Worm (Caenorhabditis elegans) whole organism, L4 larva: Measurements from ENCODE around the gene C05B5.1.

Experiments used
- F10B5.3 ChIP-seq: sonication (generic microtip); optimal IDR thresholded peaks from 2 replicates; lab custom pipeline; 2016; ENCODE audit warnings: mild to moderate bottlenecking, missing genetic modification characterization, missing compliant biosample characterization
- F44E2.7 ChIP-seq: fragments of 200-800 bp; sonication (Bioruptor generic); IDR thresholded peaks from 2 replicates; pipeline ENCODE4 v2.1.2; 2022; ENCODE audit warnings: missing genetic modification characterization, missing compliant biosample characterization
- Y75B8A.6 ChIP-seq: fragments of 200-800 bp; sonication (Bioruptor generic); IDR thresholded peaks from 2 replicates; pipeline ENCODE4 v1.3.6; 2022; ENCODE audit warnings: missing genetic modification reagents, missing genetic modification characterization, missing compliant biosample characterization
- aha-1 ChIP-seq: fragments of 150-350 bp; peaks from one replicate; lab custom pipeline; 2014; ENCODE audit warnings: missing biosample characterization, missing genetic modification characterization
- aly-2 ChIP-seq: sonication (generic microtip); optimal IDR thresholded peaks from 2 replicates; lab custom pipeline; 2018; ENCODE audit warnings: missing biosample characterization, missing genetic modification characterization
- ama-1 ChIP-seq: fragments of 150-350 bp; optimal IDR thresholded peaks from 2 replicates; lab custom pipeline; 2014; ENCODE audit warnings: inconsistent platforms, mixed read lengths
- ceh-20 ChIP-seq: fragments of 200-800 bp; sonication (Bioruptor generic); IDR thresholded peaks from 2 replicates; pipeline ENCODE4 v1.3.6; 2022; ENCODE audit warnings: missing genetic modification reagents, missing genetic modification characterization, missing compliant biosample characterization
- ceh-44 ChIP-seq: fragments of 200-800 bp; sonication (Bioruptor generic); IDR thresholded peaks from 2 replicates; pipeline ENCODE4 v1.3.6; 2022; ENCODE audit warnings: missing genetic modification reagents, missing genetic modification characterization, missing compliant biosample characterization
- ceh-62 ChIP-seq: sonication (generic microtip); optimal IDR thresholded peaks from 2 replicates; lab custom pipeline; 2017; ENCODE audit warnings: missing biosample characterization, missing genetic modification characterization
- ceh-82 ChIP-seq: sonication (generic microtip); optimal IDR thresholded peaks from 2 replicates; lab custom pipeline; 2017; ENCODE audit warnings: missing biosample characterization, missing genetic modification characterization
- daf-12 ChIP-seq: fragments of 150-350 bp; optimal IDR thresholded peaks from 2 replicates; lab custom pipeline; 2014; ENCODE audit warnings: missing biosample characterization, missing genetic modification reagents, missing genetic modification characterization
- dmd-8 ChIP-seq: fragments of 200-800 bp; sonication (Bioruptor generic); IDR thresholded peaks from 2 replicates; pipeline ENCODE4 v1.3.6; 2022; ENCODE audit warnings: missing genetic modification characterization, missing compliant biosample characterization
- dpl-1 ChIP-seq: fragments of 150-350 bp; optimal IDR thresholded peaks from 2 replicates; lab custom pipeline; 2014; ENCODE audit warnings: missing biosample characterization, missing genetic modification reagents, missing genetic modification characterization
- egl-27 ChIP-seq: sonication (generic microtip); optimal IDR thresholded peaks from 3 replicates; lab custom pipeline; 2017; ENCODE audit warnings: missing biosample characterization, missing genetic modification reagents, missing genetic modification characterization
- fkh-10 ChIP-seq: fragments of 150-350 bp; optimal IDR thresholded peaks from 2 replicates; lab custom pipeline; 2014; ENCODE audit warnings: missing biosample characterization, missing genetic modification reagents, missing genetic modification characterization
- hif-1 ChIP-seq, 2 experiments: sonication (generic microtip); optimal IDR thresholded peaks; 2 replicates each; lab custom pipeline; 2016 to 2017; ENCODE audit warnings: missing compliant biosample characterization in 2 of 2, missing genetic modification characterization in 2 of 2, missing genetic modification reagents in 2 of 2, missing genotype in 2 of 2, mild to moderate bottlenecking in 1 of 2
- hlh-11 ChIP-seq: fragments of 200-800 bp; sonication (Bioruptor generic); optimal IDR thresholded peaks from 2 replicates; lab custom pipeline; 2018; ENCODE audit warnings: mild to moderate bottlenecking, missing genetic modification characterization, missing compliant biosample characterization
- hlh-30 ChIP-seq: sonication (generic microtip); optimal IDR thresholded peaks from 2 replicates; lab custom pipeline; 2017; ENCODE audit warnings: antibody characterized with exemption, mild to moderate bottlenecking, missing genetic modification characterization, missing compliant biosample characterization; ENCODE audit not compliant: insufficient read depth
- hmg-1.1 ChIP-seq: fragments of 200-800 bp; sonication (Bioruptor generic); IDR thresholded peaks from 2 replicates; pipeline ENCODE4 v1.3.6; 2022; ENCODE audit warnings: missing genetic modification reagents, missing genetic modification characterization, missing compliant biosample characterization
- lin-1 ChIP-seq: fragments of 200-800 bp; sonication (Bioruptor generic); IDR thresholded peaks from 2 replicates; pipeline ENCODE4 v1.3.6; 2022; ENCODE audit warnings: missing genetic modification reagents, missing genetic modification characterization, missing compliant biosample characterization
- lin-13 ChIP-seq: fragments of 150-350 bp; optimal IDR thresholded peaks from 2 replicates; lab custom pipeline; 2014; ENCODE audit warnings: missing biosample characterization, missing genetic modification reagents, missing genetic modification characterization
- lin-29 ChIP-seq: fragments of 200-800 bp; sonication (Bioruptor generic); IDR thresholded peaks from 2 replicates; pipeline ENCODE4 v1.3.6; 2022; ENCODE audit warnings: missing genetic modification reagents, missing genetic modification characterization, missing compliant biosample characterization
- lin-38 ChIP-seq: fragments of 200-800 bp; sonication (Bioruptor generic); IDR thresholded peaks from 2 replicates; pipeline ENCODE4 v1.3.6; 2022; ENCODE audit warnings: missing genetic modification reagents, missing genetic modification characterization, missing compliant biosample characterization
- lsy-2 ChIP-seq, 2 experiments: fragments of 150-350 bp in 1 of 2; sonication (generic microtip) in 1 of 2; optimal IDR thresholded peaks; 2 replicates each; lab custom pipeline; 2014 to 2017; ENCODE audit warnings: missing biosample characterization in 2 of 2, missing genetic modification characterization in 2 of 2
- mdl-1 ChIP-seq, 2 experiments: fragments of 150-350 bp in 1 of 2; sonication (generic microtip) in 1 of 2; optimal IDR thresholded peaks; 2 replicates each; lab custom pipeline; 2014 to 2017; ENCODE audit warnings: missing biosample characterization in 2 of 2, missing genetic modification characterization in 2 of 2
- nhr-25 ChIP-seq: sonication (generic microtip); optimal IDR thresholded peaks from 2 replicates; lab custom pipeline; 2017; ENCODE audit warnings: missing genetic modification characterization, mild to moderate bottlenecking, missing compliant biosample characterization, antibody characterized with exemption, moderate library complexity, borderline replicate concordance; ENCODE audit not compliant: insufficient read depth
- nhr-48 ChIP-seq: sonication (generic microtip); optimal IDR thresholded peaks from 2 replicates; lab custom pipeline; 2016; ENCODE audit warnings: mild to moderate bottlenecking, missing genetic modification characterization, missing compliant biosample characterization
- nhr-6 ChIP-seq: fragments of 150-350 bp; optimal IDR thresholded peaks from 2 replicates; lab custom pipeline; 2014; ENCODE audit warnings: missing biosample characterization, missing genetic modification characterization
- nhr-76 ChIP-seq: fragments of 150-350 bp; optimal IDR thresholded peaks from 2 replicates; lab custom pipeline; 2014; ENCODE audit warnings: missing biosample characterization, missing genetic modification characterization
- pqm-1 ChIP-seq: sonication (generic microtip); optimal IDR thresholded peaks from 2 replicates; lab custom pipeline; 2017; ENCODE audit warnings: missing biosample characterization, missing genetic modification characterization
- rbr-2 ChIP-seq: sonication (generic microtip); optimal IDR thresholded peaks from 2 replicates; lab custom pipeline; 2016; ENCODE audit warnings: missing genotype, missing genetic modification characterization, missing compliant biosample characterization
- sdz-12 ChIP-seq: fragments of 200-800 bp; sonication (Bioruptor generic); optimal IDR thresholded peaks from 2 replicates; lab custom pipeline; 2018; ENCODE audit warnings: mild to moderate bottlenecking, missing genetic modification characterization, missing compliant biosample characterization
- spr-1 ChIP-seq: sonication (generic microtip); optimal IDR thresholded peaks from 2 replicates; lab custom pipeline; 2016; ENCODE audit warnings: mild to moderate bottlenecking, missing genetic modification characterization, missing compliant biosample characterization
- tag-97 ChIP-seq: fragments of 200-800 bp; sonication (Bioruptor generic); IDR thresholded peaks from 2 replicates; pipeline ENCODE4 v1.3.6; 2022; ENCODE audit warnings: missing genetic modification characterization, missing compliant biosample characterization
- unc-130 ChIP-seq: sonication (generic microtip); optimal IDR thresholded peaks from 2 replicates; lab custom pipeline; 2016; ENCODE audit warnings: missing genetic modification reagents, missing genetic modification characterization, missing compliant biosample characterization
- unc-62 ChIP-seq, 3 experiments: fragments of 150-350 bp in 1 of 3; sonication (generic microtip); optimal IDR thresholded peaks in 2 of 3; peaks in 1 of 3; 1 replicate in 1 of 3; 2 replicates in 2 of 3; lab custom pipeline; 2014 to 2017; ENCODE audit warnings: missing biosample characterization in 3 of 3, missing genetic modification characterization in 3 of 3, missing genetic modification reagents in 3 of 3, missing genotype in 1 of 3
- vab-7 ChIP-seq: fragments of 200-800 bp; sonication (Bioruptor generic); IDR thresholded peaks from 2 replicates; pipeline ENCODE4 v1.3.6; 2022; ENCODE audit warnings: missing genetic modification reagents, missing genetic modification characterization, missing compliant biosample characterization
- zfp-3 ChIP-seq: fragments of 200-800 bp; sonication (Bioruptor generic); conservative IDR thresholded peaks from 2 replicates; pipeline ENCODE4 v1.3.6; 2022; ENCODE audit warnings: missing genetic modification reagents, missing genetic modification characterization, missing compliant biosample characterization
- zip-11 ChIP-seq: fragments of 200-800 bp; sonication (Bioruptor generic); IDR thresholded peaks from 2 replicates; pipeline ENCODE4 v1.3.6; 2022; ENCODE audit warnings: missing genetic modification characterization, missing compliant biosample characterization
- zip-2 ChIP-seq: fragments of 150-350 bp; optimal IDR thresholded peaks from 2 replicates; lab custom pipeline; 2014; ENCODE audit warnings: missing biosample characterization, missing genetic modification characterization

C05B5.1 gene

DNA sequence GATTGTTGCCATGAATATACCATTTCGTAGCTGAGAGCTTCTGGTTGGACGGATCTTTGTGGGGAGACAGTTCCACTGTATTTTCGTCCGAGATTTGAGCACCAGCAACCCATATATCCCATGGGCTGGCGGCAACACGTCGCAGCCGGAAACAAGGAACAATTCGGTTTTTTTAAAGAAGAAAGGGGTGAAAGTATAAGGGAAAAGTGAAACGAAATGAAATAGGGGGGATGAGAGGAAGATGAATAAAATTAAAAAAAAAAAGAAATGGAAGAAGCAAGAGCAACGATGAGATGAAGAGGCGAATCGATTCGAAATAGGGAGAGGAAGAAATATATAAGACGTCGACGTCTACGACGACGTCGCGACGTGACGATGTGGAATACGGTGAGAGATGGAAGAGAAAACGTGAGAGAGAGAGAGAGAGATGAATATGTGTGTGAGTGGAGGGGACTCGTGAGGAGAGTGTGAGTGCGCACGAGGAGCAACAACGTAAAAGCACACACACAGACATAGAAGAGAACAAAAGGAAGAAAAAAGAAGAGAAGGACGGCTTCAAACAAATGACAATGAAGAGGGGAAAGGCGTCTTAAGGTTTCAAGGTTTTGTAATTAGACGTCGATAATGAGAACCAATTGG is 28.3 kb upstream of the C05B5.1 start, which contains the start of gene rgs-1:
Gene rgs-1 (minus strand): TSS at position 146 of the 639 bp plus-strand sequence.
- TF ChIP-seq ceh-62 (no peak), hlh-11 (tag; lab: Kevin White, UChicago) (no peak), ceh-44 (no peak), F44E2.7 (GFP tag; lab: Robert Waterston, UW) (no peak), lin-13 (GFP tag; lab: Kevin White, UChicago) (no peak), ceh-20 (GFP tag; lab: Robert Waterston, UW) (no peak), nhr-6 (tag; lab: Kevin White, UChicago) (no peak), egl-27 (tag; lab: Kevin White, UChicago) (no peak), dmd-8 (GFP tag; lab: Robert Waterston, UW) (no peak), zip-11 (GFP tag; lab: Robert Waterston, UW) (no peak), lin-38 (GFP tag; lab: Robert Waterston, UW) (no peak), vab-7 (GFP tag; lab: Robert Waterston, UW) (no peak), tag-97 (GFP tag; lab: Robert Waterston, UW) (no peak), pqm-1 (tag; lab: Kevin White, UChicago) (no peak), F10B5.3 (tag; lab: Kevin White, UChicago) (no peak), zip-2 (tag; lab: Kevin White, UChicago) (no peak), hif-1 (tag; optimal IDR thresholded peaks at IDR 0.05; lab: Kevin White, UChicago) (no peak), daf-12 (tag; lab: Kevin White, UChicago) (no peak), nhr-25 (tag; lab: Kevin White, UChicago) (no peak), mdl-1 (tag; optimal IDR thresholded peaks at IDR 0.05; lab: Kevin White, UChicago) (peak in 1 of 2 experiments; percentile 85), hlh-30 (tag; lab: Kevin White, UChicago) (peak; percentile 89), aha-1 (tag; lab: Kevin White, UChicago) (peak; percentile 32), Y75B8A.6 (GFP tag; lab: Robert Waterston, UW) (no peak), aly-2 (tag; lab: Kevin White, UChicago) (no peak), lin-29 (GFP tag; lab: Robert Waterston, UW) (no peak), unc-62 (GFP tag; optimal IDR thresholded peaks at IDR 0.05 in 1 of 2; lab: Kevin White, UChicago) (peak in 1 of 2 experiments; percentile 95), unc-62 (tag; optimal IDR thresholded peaks at IDR 0.05; lab: Kevin White, UChicago) (no peak), lin-1 (GFP tag; lab: Robert Waterston, UW) (no peak), ama-1 (lab: Kevin White, UChicago) (no peak), dpl-1 (GFP tag; lab: Kevin White, UChicago) (no peak), nhr-48 (tag; lab: Kevin White, UChicago) (no peak), fkh-10 (GFP tag; lab: Kevin White, UChicago) (peak; percentile 37), ceh-82 (tag; lab: Kevin White, UChicago) (no peak), nhr-76 (tag; lab: Kevin White, UChicago) (no peak), zfp-3 (no peak), rbr-2 (tag; lab: Kevin White, UChicago) (peak; percentile 56), spr-1 (tag; lab: Kevin White, UChicago) (no peak), unc-130 (GFP tag; lab: Kevin White, UChicago) (no peak), hmg-1.1 (GFP tag; lab: Robert Waterston, UW) (peak; percentile 64), lsy-2 (tag; optimal IDR thresholded peaks at IDR 0.05; lab: Kevin White, UChicago) (peak; percentile 45 to 53), sdz-12 (no peak)
- TF ChIP-seq, all 104 proteins: peak for 8
